Fruit fly (Drosophila melanogaster): ENCODE measurements around the gene CG43342.

CG43342 gene

DNA sequence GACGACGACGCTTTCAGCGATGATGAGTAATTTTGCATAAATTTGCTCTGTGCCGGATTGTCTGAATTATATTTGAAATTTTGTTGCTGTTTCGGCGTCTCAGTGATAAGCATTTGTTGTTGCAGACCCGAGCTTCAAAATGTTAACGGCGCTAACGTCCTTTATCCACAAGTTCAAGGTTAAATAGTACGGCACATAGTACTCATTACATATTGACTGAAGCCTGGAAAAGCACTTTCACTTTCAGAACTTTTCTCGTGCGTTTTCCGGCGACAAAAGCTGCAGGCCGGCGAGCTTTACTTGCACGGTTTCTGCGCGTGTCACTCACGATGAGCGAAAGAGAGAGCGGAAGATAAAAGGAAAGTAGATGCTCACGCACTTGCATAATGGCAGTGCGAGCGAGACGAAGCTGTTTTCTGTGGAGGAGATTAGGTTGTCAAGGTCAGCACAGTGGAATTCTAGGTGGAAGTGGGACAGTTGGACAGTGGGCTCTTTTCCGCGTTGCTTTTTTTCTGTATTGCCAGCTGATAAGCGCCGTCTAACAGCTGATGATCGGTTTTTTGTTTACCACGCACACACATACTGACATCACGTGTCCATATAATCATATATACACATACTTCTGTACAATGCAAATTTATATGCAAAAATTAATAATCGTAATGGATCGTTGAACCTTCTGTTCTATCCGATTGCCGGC lies 12.9 kb upstream of the CG43342 start (continued):
- TF ChIP-seq hb (GFP tag; IDR thresholded peaks at IDR 0.05; ENCODE audit: partially characterized antibody), result peak; percentile 66; the same call in 1 of the 3 replicates
- no peak for TF ChIP-seq dimm (GFP tag; IDR thresholded peaks at IDR 0.05)
- no peak for TF ChIP-seq lilli (GFP tag; optimal IDR thresholded peaks at IDR 0.05)
- peak; percentile 82 for TF ChIP-seq CG8478 (optimal IDR thresholded peaks at IDR 0.05)
- TF ChIP-seq twi (tag; optimal IDR thresholded peaks at IDR 0.05), result no peak
- peak; percentile 35 for TF ChIP-seq CG31441 (GFP tag; IDR thresholded peaks at IDR 0.05)
- TF ChIP-seq odd (GFP tag; optimal IDR thresholded peaks at IDR 0.05), result no peak
- peak; percentile 93 for TF ChIP-seq CG10321 (GFP tag; IDR thresholded peaks at IDR 0.05)
- 0 out of 2 replicates have a peak, but pooled peaks have one; percentile 8 for TF ChIP-seq MBD-R2 (GFP tag; IDR thresholded peaks at IDR 0.05)
- 0 out of 3 replicates have a peak, but pooled peaks have one; percentile 29 for TF ChIP-seq CG14860 (GFP tag; IDR thresholded peaks at IDR 0.05; ENCODE audit: partially characterized antibody)
- TF ChIP-seq CG30020 (tag; optimal IDR thresholded peaks at IDR 0.05), result no peak
- TF ChIP-seq CG34376 (GFP tag; optimal IDR thresholded peaks at IDR 0.05), result peak; percentile 54
- TF ChIP-seq Scr (GFP tag; IDR thresholded peaks at IDR 0.05; ENCODE audit: partially characterized antibody), result peak; percentile 67
- TF ChIP-seq ato (GFP tag; IDR thresholded peaks at IDR 0.05; ENCODE audit: partially characterized antibody), result 0 out of 2 replicates have a peak, but pooled peaks have one; percentile 39
- no peak for TF ChIP-seq bigmax (GFP tag; optimal IDR thresholded peaks at IDR 0.05)
- peak in 1 of 2 experiments; percentile 96 for TF ChIP-seq Pdp1 (GFP tag; optimal IDR thresholded peaks at IDR 0.05)
- no peak for TF ChIP-seq Hr39 (optimal IDR thresholded peaks at IDR 0.05)
- no peak for TF ChIP-seq crc (GFP tag; optimal IDR thresholded peaks at IDR 0.05)
- no peak for TF ChIP-seq CG9876 (GFP tag; optimal IDR thresholded peaks at IDR 0.05)
- peak; percentile 2 for TF ChIP-seq CG6654 (GFP tag; optimal IDR thresholded peaks at IDR 0.05)
- peak; percentile 39 for TF ChIP-seq exex (tag; optimal IDR thresholded peaks at IDR 0.05)
- TF ChIP-seq Lpt (GFP tag; optimal IDR thresholded peaks at IDR 0.05), result no peak
- TF ChIP-seq HmgD (GFP tag; optimal IDR thresholded peaks at IDR 0.05), result no peak
- TF ChIP-seq zen2 (GFP tag; IDR thresholded peaks at IDR 0.05; ENCODE audit: partially characterized antibody), result 0 out of 3 replicates have a peak, but pooled peaks have one; percentile 42
- TF ChIP-seq CG17829 (tag; optimal IDR thresholded peaks at IDR 0.05), result no peak
- no peak for TF ChIP-seq CG7271 (tag; optimal IDR thresholded peaks at IDR 0.05)
- TF ChIP-seq CG8290 (GFP tag; optimal IDR thresholded peaks at IDR 0.05), result no peak
- TF ChIP-seq CG8290 (tag; optimal IDR thresholded peaks at IDR 0.05), result peak in 1 of 2 experiments; percentile 33
- no peak for TF ChIP-seq ro (GFP tag; IDR thresholded peaks at IDR 0.05)
- TF ChIP-seq BEAF-32 (GFP tag; optimal IDR thresholded peaks at IDR 0.05), result peak; percentile 25
- no peak for TF ChIP-seq CG13296 (GFP tag; optimal IDR thresholded peaks at IDR 0.05)
- TF ChIP-seq CG9609 (GFP tag; optimal IDR thresholded peaks at IDR 0.05), result no peak
- no peak for TF ChIP-seq CG14667 (GFP tag; IDR thresholded peaks at IDR 0.05)
- peak; percentile 38; the same call in 1 of the 2 replicates for TF ChIP-seq amos (GFP tag; IDR thresholded peaks at IDR 0.05; ENCODE audit: partially characterized antibody)
- TF ChIP-seq oc (tag; optimal IDR thresholded peaks at IDR 0.05), result peak; percentile 72

DNA sequence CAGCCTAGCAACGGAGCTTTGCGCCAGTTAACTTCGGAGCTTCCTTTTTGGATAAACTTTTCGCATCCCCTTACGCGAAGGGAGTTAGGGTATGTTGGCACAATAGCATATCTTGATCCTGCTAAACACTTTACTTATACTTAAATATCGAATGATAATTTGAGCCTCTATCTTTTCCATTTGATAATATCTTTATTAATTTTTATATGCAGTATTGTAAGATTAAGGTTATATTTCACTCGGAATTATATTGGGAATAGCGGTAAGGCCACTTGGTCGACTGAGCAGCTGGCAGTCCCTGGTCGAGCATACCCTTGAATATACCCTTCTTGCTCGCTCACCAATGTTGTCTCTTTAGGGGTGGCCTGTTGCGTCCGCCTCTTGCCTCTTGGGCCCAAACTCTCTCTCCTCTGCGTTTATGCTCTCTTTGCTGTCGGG lies 12.3 kb upstream of the CG43342 start:
- TF ChIP-seq CG16779 (GFP tag; IDR thresholded peaks at IDR 0.05) (0 out of 2 replicates have a peak, but pooled peaks have one; percentile 10), CG14667 (GFP tag; IDR thresholded peaks at IDR 0.05) (peak; percentile 42; the same call in 1 of the 2 replicates), Blimp-1 (GFP tag; optimal IDR thresholded peaks at IDR 0.05) (no peak), CG13296 (GFP tag; optimal IDR thresholded peaks at IDR 0.05) (peak; percentile 59), CG15073 (GFP tag; optimal IDR thresholded peaks at IDR 0.05) (no peak), CG1832 (GFP tag; optimal IDR thresholded peaks at IDR 0.05) (no peak), CG13123 (GFP tag; optimal IDR thresholded peaks at IDR 0.05) (no peak), CG10543 (GFP tag; optimal IDR thresholded peaks at IDR 0.05) (peak; percentile 61), gsb-n (tag; optimal IDR thresholded peaks at IDR 0.05) (no peak), ttk (GFP tag; IDR thresholded peaks at IDR 0.05) (peak; percentile 55), Dll (GFP tag; IDR thresholded peaks at IDR 0.05; ENCODE audit: partially characterized antibody) (no peak), Camta (GFP tag; optimal IDR thresholded peaks at IDR 0.05) (peak; percentile 61), pb (GFP tag; optimal IDR thresholded peaks at IDR 0.05) (peak; percentile 12), stc (GFP tag; IDR thresholded peaks at IDR 0.05) (peak; percentile 48), trh (GFP tag; optimal IDR thresholded peaks at IDR 0.05) (peak; percentile 50), ERR (GFP tag; optimal IDR thresholded peaks at IDR 0.05) (no peak), fd64A (GFP tag; optimal IDR thresholded peaks at IDR 0.05) (no peak), CG9797 (GFP tag; optimal IDR thresholded peaks at IDR 0.05) (no peak)
